Fruit fly (Drosophila melanogaster): ENCODE measurements around the gene CG9919.

DNA sequence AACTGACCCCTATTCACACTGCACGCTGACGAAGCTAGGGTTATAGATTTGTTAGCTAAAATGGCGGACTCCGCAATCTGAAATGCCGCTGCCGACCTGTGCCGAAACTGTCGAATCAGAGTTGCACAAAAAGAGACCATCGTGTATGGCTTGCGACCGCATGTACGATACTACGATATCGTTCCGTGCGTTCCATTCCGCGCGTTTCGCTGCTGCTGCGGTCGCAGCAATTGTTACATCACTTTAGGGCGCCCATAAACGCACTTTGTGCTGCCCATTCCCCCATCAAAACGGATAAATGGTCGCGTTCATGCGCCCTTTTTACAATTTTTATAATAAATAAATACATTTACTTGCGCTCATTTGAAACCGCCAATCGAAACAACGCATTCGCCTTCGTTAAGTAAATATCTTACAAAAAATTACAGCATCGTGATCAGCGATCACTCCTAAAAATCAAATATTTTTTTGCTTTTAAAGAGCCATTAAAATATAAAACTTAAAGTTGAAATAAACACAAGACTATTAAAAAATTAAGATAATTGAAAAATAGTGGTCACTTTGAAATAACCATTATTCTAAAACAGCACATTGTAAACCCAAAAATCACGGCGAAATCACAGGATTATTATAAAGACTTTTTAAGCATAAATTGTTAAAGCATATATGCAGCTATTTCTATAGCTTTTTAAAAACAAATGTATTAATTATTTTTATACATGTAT, 10.2 kb downstream of the CG9919 start, which contains the start of gene Cyp1:
- TF ChIP-seq gl (tag; optimal IDR thresholded peaks at IDR 0.05) (no peak), CG32121 (GFP tag; IDR thresholded peaks at IDR 0.05) (no peak), Ets98B (GFP tag; IDR thresholded peaks at IDR 0.05) (peak; percentile 42), EcR (GFP tag; optimal IDR thresholded peaks at IDR 0.05) (peak; percentile 6), Pif1B (GFP tag; optimal IDR thresholded peaks at IDR 0.05) (peak; percentile 44), CG34367 (tag; optimal IDR thresholded peaks at IDR 0.05) (no peak), D1 (tag; optimal IDR thresholded peaks at IDR 0.05) (no peak), CG13204 (GFP tag; optimal IDR thresholded peaks at IDR 0.05) (no peak), CG8301 (tag; optimal IDR thresholded peaks at IDR 0.05) (no peak), Pif1A (GFP tag; optimal IDR thresholded peaks at IDR 0.05) (no peak), CG14655 (GFP tag; optimal IDR thresholded peaks at IDR 0.05) (no peak), Snoo (tag; optimal IDR thresholded peaks at IDR 0.05) (peak; percentile 16)

Data from whole organism, pupa.